Worm (Caenorhabditis elegans) whole organism, late embryonic: ENCODE measurements around the gene T06D4.1.

ENCODE experiments used
- C08G9.2 ChIP-seq: sonication (generic microtip); optimal IDR thresholded peaks from 2 replicates; lab custom pipeline; 2016; ENCODE audit warnings: mild to moderate bottlenecking, missing genetic modification characterization, moderate library complexity, missing compliant biosample characterization
- T23F11.4 ChIP-seq: fragments of 200-800 bp; sonication (Bioruptor generic); optimal IDR thresholded peaks from 2 replicates; lab custom pipeline; 2018; ENCODE audit warnings: mild to moderate bottlenecking, missing genetic modification characterization, missing compliant biosample characterization
- ama-1 ChIP-seq: fragments of 150-350 bp; optimal IDR thresholded peaks from 2 replicates; lab custom pipeline; 2014
- ceh-14 ChIP-seq: sonication (generic microtip); optimal IDR thresholded peaks from 2 replicates; lab custom pipeline; 2016; ENCODE audit warnings: missing genotype, missing genetic modification characterization, missing compliant biosample characterization
- ceh-19 ChIP-seq: fragments of 200-800 bp; sonication (Bioruptor generic); optimal IDR thresholded peaks from 2 replicates; lab custom pipeline; 2018; ENCODE audit warnings: mild to moderate bottlenecking, missing genetic modification characterization, missing compliant biosample characterization
- unc-86 ChIP-seq: sonication (generic microtip); optimal IDR thresholded peaks from 2 replicates; lab custom pipeline; 2016; ENCODE audit warnings: missing genetic modification characterization, missing compliant biosample characterization
- zip-5 ChIP-seq: sonication (generic microtip); optimal IDR thresholded peaks from 2 replicates; lab custom pipeline; 2016; ENCODE audit warnings: missing genetic modification characterization, missing compliant biosample characterization
- ztf-16 ChIP-seq: sonication (generic microtip); optimal IDR thresholded peaks from 2 replicates; lab custom pipeline; 2017; ENCODE audit warnings: missing genetic modification characterization, missing compliant biosample characterization

DNA sequence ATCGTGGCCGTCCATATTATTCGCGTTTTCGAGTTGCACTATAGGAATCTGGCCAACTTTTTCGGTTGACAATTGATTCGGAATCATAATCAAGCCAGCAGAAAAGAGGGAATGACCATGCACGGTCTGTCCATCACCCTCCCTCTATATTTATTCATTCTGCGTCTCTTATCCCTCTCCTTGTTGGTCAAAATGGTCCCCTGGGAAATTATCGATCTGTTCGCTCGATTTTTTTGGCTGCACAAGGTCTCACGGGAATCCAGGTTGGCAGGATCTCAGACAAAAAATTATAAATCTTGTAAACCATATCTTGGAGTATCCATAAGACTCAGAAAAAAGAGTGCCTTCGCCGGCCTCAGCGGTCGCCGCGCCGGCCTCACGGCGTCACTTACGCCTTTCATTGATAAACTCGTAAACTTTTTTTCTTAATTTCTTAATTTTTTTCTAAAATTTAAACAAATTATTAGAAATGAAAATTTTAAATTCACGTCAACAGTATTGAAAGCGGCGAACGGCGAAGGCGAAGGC lies 32.8 kb downstream of the T06D4.1 start, which contains the start of the genes F18A12.7 and F18A12.2:
- no peak for TF ChIP-seq T23F11.4 (GFP tag; lab: Kevin White, UChicago)
- TF ChIP-seq C08G9.2 (tag; lab: Kevin White, UChicago) = no peak
- TF ChIP-seq ceh-14 (tag; lab: Kevin White, UChicago) = no peak
- no peak for TF ChIP-seq ama-1 (lab: Kevin White, UChicago)
- TF ChIP-seq ztf-16 = no peak
- TF ChIP-seq zip-5 (tag; lab: Kevin White, UChicago) = no peak
- TF ChIP-seq unc-86 = no peak
- no peak for TF ChIP-seq ceh-19 (GFP tag; lab: Kevin White, UChicago)
